Worm (Caenorhabditis elegans): Measurements from ENCODE around the gene srh-61.

DNA sequence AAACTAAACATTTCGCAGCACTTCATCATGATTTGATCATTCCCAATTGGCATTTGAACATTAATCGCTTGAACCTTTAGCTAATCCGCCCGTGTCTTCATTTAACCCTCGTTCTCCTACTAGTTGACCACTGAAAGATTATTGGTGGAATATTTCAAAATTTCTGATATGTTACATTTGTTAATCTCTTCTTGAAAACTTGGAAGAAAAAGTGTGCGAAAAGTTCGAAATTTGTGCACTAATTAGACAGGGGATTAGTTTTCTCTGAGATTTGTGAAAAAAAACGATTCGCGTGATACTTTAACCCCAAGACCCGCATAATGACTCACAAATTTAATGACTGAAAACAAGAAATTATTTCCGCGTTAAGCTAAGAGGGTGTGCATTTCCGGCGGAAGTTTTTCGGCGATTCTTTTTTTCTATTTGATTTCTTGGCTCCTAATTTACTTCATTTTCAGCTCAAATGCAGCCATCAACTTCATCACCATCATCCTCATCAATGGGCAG, 19.1 kb upstream of the srh-61 start, which contains the start of gene nimk-1:
- TF ChIP-seq tbx-8 (GFP tag; optimal IDR thresholded peaks at IDR 0.05) (no peak), elt-3 (tag; optimal IDR thresholded peaks at IDR 0.05) (no peak), ceh-43 (GFP tag; optimal IDR thresholded peaks at IDR 0.05) (no peak), snpc-4 (tag; optimal IDR thresholded peaks at IDR 0.05) (no peak), mab-5 (tag; optimal IDR thresholded peaks at IDR 0.05) (no peak), ztf-11 (tag; optimal IDR thresholded peaks at IDR 0.05) (no peak), lsy-2 (tag; optimal IDR thresholded peaks at IDR 0.05) (no peak), flh-1 (GFP tag; optimal IDR thresholded peaks at IDR 0.05) (no peak), ces-1 (GFP tag; optimal IDR thresholded peaks at IDR 0.05) (no peak), nhr-12 (tag; optimal IDR thresholded peaks at IDR 0.05) (no peak), lin-13 (tag; optimal IDR thresholded peaks at IDR 0.05) (no peak)

Data from whole organism, mixed stage, embryonic.